Fruit fly (Drosophila melanogaster): Measurements from ENCODE around the gene CG33995.

dm6 chr2L:5079200-5079599 lies 36.1 kb downstream of the CG33995 start:
- TF ChIP-seq h (GFP tag; optimal IDR thresholded peaks at IDR 0.05): no peak
- no peak for TF ChIP-seq dl (GFP tag; optimal IDR thresholded peaks at IDR 0.05; ENCODE audit: insufficient read depth in 1 of 2, partially characterized antibody in 2 of 2)
- TF ChIP-seq Dfd (GFP tag; optimal IDR thresholded peaks at IDR 0.05): no peak
- TF ChIP-seq br (GFP tag; optimal IDR thresholded peaks at IDR 0.05): no peak
- no peak for TF ChIP-seq CG9705 (GFP tag; optimal IDR thresholded peaks at IDR 0.05)
- no peak for TF ChIP-seq sv (GFP tag; optimal IDR thresholded peaks at IDR 0.05)
- TF ChIP-seq CG32264 (GFP tag; optimal IDR thresholded peaks at IDR 0.05): no peak
- no peak for TF ChIP-seq Sp1 (GFP tag; optimal IDR thresholded peaks at IDR 0.05)
- no peak for TF ChIP-seq Abd-B (GFP tag; optimal IDR thresholded peaks at IDR 0.05)
- no peak for TF ChIP-seq brk (GFP tag; optimal IDR thresholded peaks at IDR 0.05)
- no peak for TF ChIP-seq OdsH (GFP tag; optimal IDR thresholded peaks at IDR 0.05)
- no peak for TF ChIP-seq Myc (optimal IDR thresholded peaks at IDR 0.05)
- no peak for TF ChIP-seq sage (GFP tag; optimal IDR thresholded peaks at IDR 0.05)
- no peak for TF ChIP-seq psq (GFP tag; optimal IDR thresholded peaks at IDR 0.05)
